Fruit fly (Drosophila melanogaster): ENCODE results near the gene be.

Gene be

dm6 chrX:15063404-15064062 is 39.3 kb downstream of the be start, which contains the start of the genes hiw and ND-B18:
hiw (minus strand) TSS chrX:15063429.
ND-B18 (plus strand) TSS chrX:15063733.
- TF ChIP-seq h (GFP tag; optimal IDR thresholded peaks at IDR 0.05) = peak; percentile 47
- peak; percentile 25 for TF ChIP-seq fru (GFP tag; optimal IDR thresholded peaks at IDR 0.05)
- peak; percentile 16 for TF ChIP-seq Sp1 (GFP tag; optimal IDR thresholded peaks at IDR 0.05)
- no peak for TF ChIP-seq lola (GFP tag; optimal IDR thresholded peaks at IDR 0.05)
- peak; percentile 23 for TF ChIP-seq Myc (optimal IDR thresholded peaks at IDR 0.05)
- TF ChIP-seq foxo (GFP tag; optimal IDR thresholded peaks at IDR 0.05) = peak in 1 of 2 experiments; percentile 51
- no peak for TF ChIP-seq brk (GFP tag; optimal IDR thresholded peaks at IDR 0.05)
- no peak for TF ChIP-seq psq (GFP tag; optimal IDR thresholded peaks at IDR 0.05)
- TF ChIP-seq Vsx2 (GFP tag; optimal IDR thresholded peaks at IDR 0.05; ENCODE audit: partially characterized antibody) = no peak
- peak; percentile 43 for TF ChIP-seq rgr (GFP tag; optimal IDR thresholded peaks at IDR 0.05)
- peak; percentile 14 for TF ChIP-seq ey (GFP tag; optimal IDR thresholded peaks at IDR 0.05)
- no peak for TF ChIP-seq Rel (GFP tag; optimal IDR thresholded peaks at IDR 0.05)
- TF ChIP-seq Rel (tag; optimal IDR thresholded peaks at IDR 0.05) = peak; percentile 24
- peak; percentile 16 for TF ChIP-seq HLH106 (tag; optimal IDR thresholded peaks at IDR 0.05)
- TF ChIP-seq br (GFP tag; optimal IDR thresholded peaks at IDR 0.05) = peak; percentile 9
- TF ChIP-seq Dfd (GFP tag; optimal IDR thresholded peaks at IDR 0.05) = no peak
- no peak for TF ChIP-seq GATAd (GFP tag; optimal IDR thresholded peaks at IDR 0.05)
- no peak for TF ChIP-seq N (GFP tag; optimal IDR thresholded peaks at IDR 0.05)
- no peak for TF ChIP-seq CG32264 (GFP tag; optimal IDR thresholded peaks at IDR 0.05)

dm6 chrX:15066374-15067057 is 42.3 kb downstream of the be start, which contains the start of the genes opm and dob:
opm (minus strand) TSS chrX:15066432.
dob (plus strand) TSS chrX:15067007.
- TF ChIP-seq h (GFP tag; optimal IDR thresholded peaks at IDR 0.05) = peak; percentile 32
- peak; percentile 74 for TF ChIP-seq woc (GFP tag; optimal IDR thresholded peaks at IDR 0.05)
- no peak for TF ChIP-seq jim (GFP tag; optimal IDR thresholded peaks at IDR 0.05)
- no peak for TF ChIP-seq CrebA (GFP tag; optimal IDR thresholded peaks at IDR 0.05; ENCODE audit: borderline replicate concordance)
- no peak for TF ChIP-seq Rel (GFP tag; optimal IDR thresholded peaks at IDR 0.05)
- peak; percentile 73 for TF ChIP-seq Rel (tag; optimal IDR thresholded peaks at IDR 0.05)
- TF ChIP-seq psq (GFP tag; optimal IDR thresholded peaks at IDR 0.05) = peak; percentile 20
- peak; percentile 88 for TF ChIP-seq Myc (optimal IDR thresholded peaks at IDR 0.05)
- TF ChIP-seq fru (GFP tag; optimal IDR thresholded peaks at IDR 0.05) = peak; percentile 12
- TF ChIP-seq Sp1 (GFP tag; optimal IDR thresholded peaks at IDR 0.05) = peak; percentile 29
- TF ChIP-seq Vsx2 (GFP tag; optimal IDR thresholded peaks at IDR 0.05; ENCODE audit: partially characterized antibody) = no peak
- TF ChIP-seq foxo (GFP tag; optimal IDR thresholded peaks at IDR 0.05) = peak in 1 of 2 experiments; percentile 16
- TF ChIP-seq HLH106 (tag; optimal IDR thresholded peaks at IDR 0.05) = peak; percentile 46
- no peak for TF ChIP-seq lola (GFP tag; optimal IDR thresholded peaks at IDR 0.05)
- no peak for TF ChIP-seq pan (optimal IDR thresholded peaks at IDR 0.05)

- TF ChIP-seq N (GFP tag; optimal IDR thresholded peaks at IDR 0.05) (no peak), Hnf4 (GFP tag; optimal IDR thresholded peaks at IDR 0.05) (peak; percentile 40), Rel (GFP tag; optimal IDR thresholded peaks at IDR 0.05) (no peak), Rel (tag; optimal IDR thresholded peaks at IDR 0.05) (peak; percentile 18)
Measured at dm6 chrX:15068537-15068936, 44.3 kb downstream of the be start.

dm6 chrX:15069417-15069896 is 45.2 kb downstream of the be start:
- no peak for TF ChIP-seq dsf (GFP tag; optimal IDR thresholded peaks at IDR 0.05; ENCODE audit: borderline replicate concordance)
- peak; percentile 27 for TF ChIP-seq dmrt93B (GFP tag; optimal IDR thresholded peaks at IDR 0.05)
- peak; percentile 51 for TF ChIP-seq psq (GFP tag; optimal IDR thresholded peaks at IDR 0.05)
- TF ChIP-seq jim (GFP tag; optimal IDR thresholded peaks at IDR 0.05) = no peak
- no peak for TF ChIP-seq GATAd (GFP tag; optimal IDR thresholded peaks at IDR 0.05)
- TF ChIP-seq h (GFP tag; optimal IDR thresholded peaks at IDR 0.05) = peak; percentile 67
- TF ChIP-seq Rel (GFP tag; optimal IDR thresholded peaks at IDR 0.05) = no peak
- peak; percentile 52 for TF ChIP-seq Rel (tag; optimal IDR thresholded peaks at IDR 0.05)
- TF ChIP-seq Hnf4 (GFP tag; optimal IDR thresholded peaks at IDR 0.05) = peak; percentile 97
- TF ChIP-seq lola (GFP tag; optimal IDR thresholded peaks at IDR 0.05) = no peak
- peak; percentile 50 for TF ChIP-seq rgr (GFP tag; optimal IDR thresholded peaks at IDR 0.05)
- TF ChIP-seq CrebA (GFP tag; optimal IDR thresholded peaks at IDR 0.05; ENCODE audit: borderline replicate concordance) = no peak
- peak; percentile 35 for TF ChIP-seq HLH106 (tag; optimal IDR thresholded peaks at IDR 0.05)
- no peak for TF ChIP-seq Mio (GFP tag; optimal IDR thresholded peaks at IDR 0.05)
- TF ChIP-seq ey (GFP tag; optimal IDR thresholded peaks at IDR 0.05) = no peak
- TF ChIP-seq sage (GFP tag; optimal IDR thresholded peaks at IDR 0.05) = peak; percentile 9
- TF ChIP-seq Sp1 (GFP tag; optimal IDR thresholded peaks at IDR 0.05) = peak; percentile 77
- peak; percentile 55 for TF ChIP-seq CG9705 (GFP tag; optimal IDR thresholded peaks at IDR 0.05)
- peak; percentile 59 for TF ChIP-seq fru (GFP tag; optimal IDR thresholded peaks at IDR 0.05)
- no peak for TF ChIP-seq dl (GFP tag; optimal IDR thresholded peaks at IDR 0.05; ENCODE audit: insufficient read depth in 1 of 2, partially characterized antibody in 2 of 2)
- TF ChIP-seq br (GFP tag; optimal IDR thresholded peaks at IDR 0.05) = peak; percentile 46
- no peak for TF ChIP-seq N (GFP tag; optimal IDR thresholded peaks at IDR 0.05)
- peak; percentile 18 for TF ChIP-seq OdsH (GFP tag; optimal IDR thresholded peaks at IDR 0.05)
- TF ChIP-seq Hr83 (GFP tag; optimal IDR thresholded peaks at IDR 0.05; ENCODE audit: poor library complexity, severe bottlenecking) = no peak
- no peak for TF ChIP-seq Myc (optimal IDR thresholded peaks at IDR 0.05)
- peak in 1 of 2 experiments; percentile 43 for TF ChIP-seq foxo (GFP tag; optimal IDR thresholded peaks at IDR 0.05)
- no peak for TF ChIP-seq woc (GFP tag; optimal IDR thresholded peaks at IDR 0.05)
